Worm (Caenorhabditis elegans): ENCODE results near the gene sre-48.
"Not testable (repeated sequence)": the region's sequence is repeated elsewhere in the genome, so short reads cannot be mapped to it uniquely, and the experiment has no call there.

The sre-48 gene

DNA sequence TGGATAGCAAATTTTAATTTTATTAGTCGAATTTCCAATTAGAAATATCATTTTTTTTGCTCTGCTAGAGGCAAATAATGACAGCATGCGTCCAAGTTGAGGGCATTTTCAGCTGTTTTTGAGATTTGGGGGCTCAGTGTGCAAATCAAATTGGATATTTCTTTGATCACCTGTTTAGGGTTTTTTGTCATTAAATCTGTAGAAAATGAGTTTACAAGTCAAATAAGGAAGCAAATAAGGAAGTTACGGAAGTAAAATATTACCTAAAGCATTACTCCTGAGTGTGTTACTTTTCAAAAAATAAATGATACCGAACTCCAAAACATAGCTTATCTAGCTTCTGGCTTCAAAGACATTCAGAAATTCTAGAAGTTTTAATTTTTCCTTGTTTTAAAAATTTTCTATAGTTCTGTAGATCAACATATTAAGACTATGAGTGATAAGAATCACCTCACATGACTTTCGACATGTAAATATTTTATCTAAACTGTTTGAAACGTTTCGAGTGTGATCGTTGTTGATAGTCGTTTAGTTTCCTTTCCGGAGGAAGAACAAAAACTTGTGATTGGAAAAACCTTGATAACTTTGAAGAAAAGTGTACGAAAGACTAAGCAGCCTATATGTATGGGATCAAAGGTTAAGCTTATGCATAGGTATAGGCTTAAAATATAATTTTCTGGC is at the start of gene sre-48:
Gene sre-48 (minus strand): TSS at position 51 of the 681 bp plus-strand sequence.
- TF ChIP-seq nhr-85 (tag) (no peak), alr-1 (tag; optimal IDR thresholded peaks at IDR 0.05; ENCODE audit: borderline replicate concordance) (no peak), ceh-63 (GFP tag; optimal IDR thresholded peaks at IDR 0.05) (no peak), mef-2 (tag; optimal IDR thresholded peaks at IDR 0.05) (no peak), C16A3.4 (tag; optimal IDR thresholded peaks at IDR 0.05) (no peak), unc-98 (GFP tag; IDR thresholded peaks at IDR 0.05) (no peak), ceh-8 (GFP tag; optimal IDR thresholded peaks at IDR 0.05) (no peak), pag-3 (tag; optimal IDR thresholded peaks at IDR 0.05; ENCODE audit: borderline replicate concordance, insufficient read depth) (no peak), unc-130 (tag; optimal IDR thresholded peaks at IDR 0.05) (no peak), elt-3 (tag; optimal IDR thresholded peaks at IDR 0.05) (no peak), mab-9 (GFP tag; IDR thresholded peaks at IDR 0.05) (no peak), hlh-4 (tag; optimal IDR thresholded peaks at IDR 0.05) (no peak), ztf-4 (tag; optimal IDR thresholded peaks at IDR 0.05) (no peak), nhr-20 (tag; optimal IDR thresholded peaks at IDR 0.05) (peak; percentile 25), ceh-90 (tag; optimal IDR thresholded peaks at IDR 0.05) (no peak), lin-35 (GFP tag; optimal IDR thresholded peaks at IDR 0.05) (peak in 1 of 2 experiments; percentile 39), isw-1 (GFP tag; IDR thresholded peaks at IDR 0.05) (no peak), rnt-1 (tag; optimal IDR thresholded peaks at IDR 0.05) (no peak), nhr-19 (GFP tag; conservative IDR thresholded peaks at IDR 0.05) (no peak), lsy-2 (tag; optimal IDR thresholded peaks at IDR 0.05) (no peak), elt-2 (tag; optimal IDR thresholded peaks at IDR 0.05) (peak; percentile 98), ces-1 (GFP tag; optimal IDR thresholded peaks at IDR 0.05) (no peak), fkh-10 (GFP tag; optimal IDR thresholded peaks at IDR 0.05) (no peak), dpl-1 (GFP tag; optimal IDR thresholded peaks at IDR 0.05) (no peak), vab-15 (tag; optimal IDR thresholded peaks at IDR 0.05) (no peak), nhr-12 (tag; optimal IDR thresholded peaks at IDR 0.05) (no peak), jun-1 (tag; optimal IDR thresholded peaks at IDR 0.05) (peak; percentile 60), irx-1 (tag; optimal IDR thresholded peaks at IDR 0.05) (no peak), tbx-2 (tag; optimal IDR thresholded peaks at IDR 0.05) (no peak), hpl-2 (GFP tag; optimal IDR thresholded peaks at IDR 0.05) (no peak), xbp-1 (tag; optimal IDR thresholded peaks at IDR 0.05) (no peak), hlh-17 (GFP tag; optimal IDR thresholded peaks at IDR 0.05; ENCODE audit: borderline replicate concordance) (no peak)

ce11 chrII:14021230-14021629 is 41.5 kb upstream of the sre-48 start, which contains the start of gene F01D5.10:
F01D5.10 (minus strand) TSS chrII:14021330.
- TF ChIP-seq isw-1 (GFP tag; IDR thresholded peaks at IDR 0.05); lin-13 (GFP tag; optimal IDR thresholded peaks at IDR 0.05); unc-130 (tag; optimal IDR thresholded peaks at IDR 0.05): not testable (repeated sequence)

DNA sequence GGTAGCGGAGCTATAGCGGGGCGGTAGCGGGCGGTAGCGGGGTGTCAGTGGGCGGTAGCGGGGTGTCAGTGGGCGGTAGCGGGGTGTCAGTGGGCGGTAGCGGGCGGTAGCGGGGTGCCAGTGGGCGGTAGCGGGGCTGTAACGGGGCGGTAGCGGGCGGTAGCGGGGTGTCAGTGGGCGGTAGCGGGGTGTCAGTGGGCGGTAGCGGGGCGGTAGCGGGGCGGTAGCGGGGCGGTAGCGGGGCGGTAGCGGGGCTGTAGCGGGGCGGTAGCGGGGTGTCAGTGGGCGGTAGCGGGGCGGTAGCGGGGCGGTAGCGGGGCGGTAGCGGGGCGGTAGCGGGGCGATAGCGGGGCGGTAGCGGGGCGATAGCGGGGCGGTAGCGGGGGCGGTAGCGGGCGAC is 39.9 kb upstream of the sre-48 start:
- TF ChIP-seq ceh-8 (GFP tag; optimal IDR thresholded peaks at IDR 0.05): peak; percentile 43

ce11 chrII:14018887-14019286 is 39.2 kb upstream of the sre-48 start:
- TF ChIP-seq ceh-90 (tag; optimal IDR thresholded peaks at IDR 0.05) (no peak), rnt-1 (tag; optimal IDR thresholded peaks at IDR 0.05) (no peak), snpc-4 (tag; optimal IDR thresholded peaks at IDR 0.05) (no peak), nhr-85 (tag) (no peak), aha-1 (tag; optimal IDR thresholded peaks at IDR 0.05) (no peak), lin-13 (GFP tag; optimal IDR thresholded peaks at IDR 0.05) (no peak), egl-27 (tag; optimal IDR thresholded peaks at IDR 0.05) (no peak), grh-1 (GFP tag; IDR thresholded peaks at IDR 0.05) (no peak), zip-4 (GFP tag; optimal IDR thresholded peaks at IDR 0.05) (no peak), dpl-1 (GFP tag; optimal IDR thresholded peaks at IDR 0.05) (no peak), fkh-10 (GFP tag; optimal IDR thresholded peaks at IDR 0.05) (no peak), mab-9 (GFP tag; IDR thresholded peaks at IDR 0.05) (no peak), lin-39 (tag; optimal IDR thresholded peaks at IDR 0.05) (no peak), unc-98 (GFP tag; IDR thresholded peaks at IDR 0.05) (no peak), ztf-11 (tag; optimal IDR thresholded peaks at IDR 0.05) (no peak), nhr-76 (tag; optimal IDR thresholded peaks at IDR 0.05) (no peak), pqm-1 (tag; optimal IDR thresholded peaks at IDR 0.05) (no peak)

All from whole organism, L1 larva.